Fruit fly (Drosophila melanogaster) whole organism, embryonic: ENCODE data around the gene CG33191.

ENCODE experiments used
- Adf1 ChIP-seq: fragments of 200-800 bp; sonication (Bioruptor generic); IDR thresholded peaks from 2 replicates; pipeline ENCODE4 v1.3.6; 2022; ENCODE audit warnings: missing biosample characterization, missing genetic modification characterization
- Atf3 ChIP-seq: fragments of 200-800 bp; sonication (Bioruptor generic); optimal IDR thresholded peaks from 3 replicates; lab custom pipeline; 2016; ENCODE audit warnings: missing biosample characterization, missing genetic modification characterization
- Atf6 ChIP-seq: fragments of 200-800 bp; sonication (Bioruptor generic); IDR thresholded peaks from 2 replicates; pipeline ENCODE4 v1.3.6; 2022; ENCODE audit warnings: missing biosample characterization, missing genetic modification characterization
- B-H2 ChIP-seq: fragments of 200-800 bp; sonication (Bioruptor generic); optimal IDR thresholded peaks from 2 replicates; lab custom pipeline; 2018; ENCODE audit warnings: missing biosample characterization, mild to moderate bottlenecking, missing genetic modification characterization
- BEAF-32 ChIP-seq: fragments of 200-800 bp; sonication (Bioruptor generic); optimal IDR thresholded peaks from 3 replicates; lab custom pipeline; 2017; ENCODE audit warnings: missing biosample characterization, missing genetic modification characterization, mild to moderate bottlenecking, moderate library complexity, missing genetic modification reagents
- Bteb2 ChIP-seq: fragments of 200-800 bp; sonication (Bioruptor generic); optimal IDR thresholded peaks from 2 replicates; lab custom pipeline; 2016; ENCODE audit warnings: missing biosample characterization, missing genetic modification characterization
- C15 ChIP-seq: fragments of 200-800 bp; sonication (Bioruptor generic); IDR thresholded peaks from 3 replicates; pipeline ENCODE4 v1.3.6; 2022; ENCODE audit warnings: missing biosample characterization, missing genetic modification characterization
- CG12299 ChIP-seq: fragments of 200-800 bp; sonication (Bioruptor generic); optimal IDR thresholded peaks from 2 replicates; lab custom pipeline; 2018; ENCODE audit warnings: missing biosample characterization, mild to moderate bottlenecking, missing genetic modification characterization
- CG1233 ChIP-seq: fragments of 200-800 bp; sonication (Bioruptor generic); optimal IDR thresholded peaks from 4 replicates; lab custom pipeline; 2018; ENCODE audit warnings: missing biosample characterization, mild to moderate bottlenecking, missing genetic modification characterization
- CG13287 ChIP-seq: fragments of 200-800 bp; sonication (Bioruptor generic); IDR thresholded peaks from 2 replicates; pipeline ENCODE4 v1.3.6; 2022; ENCODE audit warnings: missing biosample characterization, missing genetic modification characterization; ENCODE audit not compliant: partially characterized antibody
- CG1647 ChIP-seq: fragments of 200-800 bp; sonication (Bioruptor generic); optimal IDR thresholded peaks from 3 replicates; lab custom pipeline; 2016; ENCODE audit warnings: missing biosample characterization, missing genetic modification characterization
- CG17829 ChIP-seq: fragments of 200-800 bp; optimal IDR thresholded peaks from 2 replicates; lab custom pipeline; 2019; ENCODE audit warnings: missing biosample characterization, mild to moderate bottlenecking, missing genetic modification characterization, moderate library complexity
- CG6689 ChIP-seq: fragments of 200-800 bp; sonication (Bioruptor generic); IDR thresholded peaks from 2 replicates; pipeline ENCODE4 v1.3.6; 2022; ENCODE audit warnings: missing biosample characterization, missing genetic modification characterization
- CG7357 ChIP-seq: fragments of 200-800 bp; sonication (Bioruptor generic); IDR thresholded peaks from 3 replicates; pipeline ENCODE4 v1.3.6; 2022; ENCODE audit warnings: missing biosample characterization, missing genetic modification characterization
- CG8944 ChIP-seq: fragments of 200-800 bp; sonication (Bioruptor generic); optimal IDR thresholded peaks from 3 replicates; lab custom pipeline; 2016; ENCODE audit warnings: missing biosample characterization, missing genetic modification characterization
- CG9727 ChIP-seq: fragments of 200-800 bp; sonication (Bioruptor generic); optimal IDR thresholded peaks from 3 replicates; lab custom pipeline; 2017; ENCODE audit warnings: missing biosample characterization, mild to moderate bottlenecking, missing genetic modification characterization
- CG9876 ChIP-seq: fragments of 200-800 bp; sonication (Bioruptor generic); optimal IDR thresholded peaks from 2 replicates; lab custom pipeline; 2016; ENCODE audit warnings: missing biosample characterization, missing genetic modification characterization
- ERR ChIP-seq: fragments of 200-800 bp; sonication (Bioruptor generic); optimal IDR thresholded peaks from 2 replicates; lab custom pipeline; 2016; ENCODE audit warnings: missing biosample characterization, missing genetic modification characterization
- Kr ChIP-seq: fragments of 200-800 bp; sonication (Bioruptor generic); optimal IDR thresholded peaks from 2 replicates; lab custom pipeline; 2017; ENCODE audit warnings: missing biosample characterization, mild to moderate bottlenecking, missing genetic modification characterization
- Lhr ChIP-seq: fragments of 200-800 bp; sonication (Bioruptor generic); optimal IDR thresholded peaks from 3 replicates; lab custom pipeline; 2017; ENCODE audit warnings: mild to moderate bottlenecking, missing biosample characterization, missing genetic modification reagents, missing genetic modification characterization
- MBD-R2 ChIP-seq: fragments of 200-800 bp; sonication (Bioruptor generic); IDR thresholded peaks from 2 replicates; pipeline ENCODE4 v1.3.6; 2022; ENCODE audit warnings: missing biosample characterization, missing genetic modification characterization
- MTF-1 ChIP-seq: fragments of 200-800 bp; sonication (Bioruptor generic); optimal IDR thresholded peaks from 2 replicates; lab custom pipeline; 2018; ENCODE audit warnings: missing biosample characterization, mild to moderate bottlenecking, missing genetic modification characterization, borderline replicate concordance
- Med ChIP-seq: fragments of 200-800 bp; sonication (Bioruptor generic); peaks from one replicate; lab custom pipeline; 2016; ENCODE audit warnings: missing biosample characterization, missing genetic modification characterization, mild to moderate bottlenecking, inconsistent platforms, moderate library complexity
- Meics ChIP-seq: fragments of 200-800 bp; sonication (Bioruptor generic); optimal IDR thresholded peaks from 2 replicates; lab custom pipeline; 2017; ENCODE audit warnings: missing biosample characterization, mild to moderate bottlenecking, missing genetic modification characterization
- Mes4 ChIP-seq: fragments of 200-800 bp; sonication (Bioruptor generic); optimal IDR thresholded peaks from 2 replicates; lab custom pipeline; 2016; ENCODE audit warnings: missing biosample characterization, missing genetic modification characterization
- Oli ChIP-seq: fragments of 200-800 bp; sonication (Bioruptor generic); optimal IDR thresholded peaks from 2 replicates; lab custom pipeline; 2018; ENCODE audit warnings: missing biosample characterization, mild to moderate bottlenecking, missing genetic modification characterization, moderate library complexity
- Scr ChIP-seq: fragments of 200-800 bp; sonication (Bioruptor generic); IDR thresholded peaks from 2 replicates; pipeline ENCODE4 v1.3.6; 2022; ENCODE audit warnings: missing biosample characterization, missing genetic modification characterization; ENCODE audit not compliant: partially characterized antibody
- Sox100B ChIP-seq: fragments of 200-800 bp; sonication (Bioruptor generic); optimal IDR thresholded peaks from 3 replicates; lab custom pipeline; 2018; ENCODE audit warnings: missing biosample characterization, mild to moderate bottlenecking, missing genetic modification characterization
- Sry-δ ChIP-seq: fragments of 200-800 bp; sonication (Bioruptor generic); optimal IDR thresholded peaks from 2 replicates; lab custom pipeline; 2016; ENCODE audit warnings: missing biosample characterization, missing genetic modification characterization
- Ssrp ChIP-seq: fragments of 200-800 bp; sonication (Bioruptor generic); optimal IDR thresholded peaks from 2 replicates; lab custom pipeline; 2018; ENCODE audit warnings: missing biosample characterization, mild to moderate bottlenecking, missing genetic modification characterization, moderate library complexity
- TFAM ChIP-seq: fragments of 200-800 bp; sonication (Bioruptor generic); optimal IDR thresholded peaks from 2 replicates; lab custom pipeline; 2017; ENCODE audit warnings: missing biosample characterization, missing genetic modification characterization, inconsistent platforms
- Usf ChIP-seq: fragments of 200-800 bp; sonication (Bioruptor generic); optimal IDR thresholded peaks from 2 replicates; lab custom pipeline; 2017; ENCODE audit warnings: missing genotype, missing biosample characterization, missing genetic modification characterization
- cg ChIP-seq: fragments of 200-800 bp; sonication (Bioruptor generic); optimal IDR thresholded peaks from 3 replicates; lab custom pipeline; 2019; ENCODE audit warnings: missing biosample characterization, mild to moderate bottlenecking, missing genetic modification characterization, moderate library complexity
- crol ChIP-seq: fragments of 200-800 bp; sonication (Bioruptor generic); IDR thresholded peaks from 2 replicates; pipeline ENCODE4 v1.3.6; 2022; ENCODE audit warnings: missing biosample characterization, missing genetic modification characterization
- dan ChIP-seq: fragments of 200-800 bp; sonication (Bioruptor generic); IDR thresholded peaks from 2 replicates; pipeline ENCODE4 v1.3.6; 2022; ENCODE audit warnings: missing biosample characterization, missing genetic modification characterization
- disco-r ChIP-seq: fragments of 200-800 bp; sonication (Bioruptor generic); optimal IDR thresholded peaks from 2 replicates; lab custom pipeline; 2016; ENCODE audit warnings: missing biosample characterization, missing genetic modification characterization
- fru ChIP-seq: fragments of >200 bp; optimal IDR thresholded peaks from 2 replicates; lab custom pipeline; 2017
- gce ChIP-seq: fragments of 200-800 bp; sonication (Bioruptor generic); IDR thresholded peaks from 3 replicates; pipeline ENCODE4 v1.3.6; 2022; ENCODE audit warnings: missing biosample characterization, missing genetic modification characterization
- hkb ChIP-seq, 2 experiments: fragments of 200-800 bp in 1 of 2; fragments of >200 bp in 1 of 2; sonication (Bioruptor generic) in 1 of 2; IDR thresholded peaks in 1 of 2; optimal IDR thresholded peaks in 1 of 2; 2 replicates each; pipeline versions ENCODE4 v1.3.6 to Lab custom; 2017 to 2022; ENCODE audit warnings: missing biosample characterization in 1 of 2, missing genetic modification characterization in 1 of 2
- kah ChIP-seq: fragments of 200-800 bp; sonication (Bioruptor generic); optimal IDR thresholded peaks from 2 replicates; lab custom pipeline; 2018; ENCODE audit warnings: missing biosample characterization, mild to moderate bottlenecking, missing genetic modification characterization
- lbe ChIP-seq: fragments of 200-800 bp; sonication (Bioruptor generic); optimal IDR thresholded peaks from 2 replicates; lab custom pipeline; 2016; ENCODE audit warnings: missing biosample characterization, mild to moderate bottlenecking, missing genetic modification characterization
- luna ChIP-seq: fragments of 200-800 bp; sonication (Bioruptor generic); optimal IDR thresholded peaks from 2 replicates; lab custom pipeline; 2016; ENCODE audit warnings: missing biosample characterization, missing genetic modification characterization
- mirr ChIP-seq: fragments of 200-800 bp; sonication (Bioruptor generic); optimal IDR thresholded peaks from 3 replicates; lab custom pipeline; 2018; ENCODE audit warnings: missing biosample characterization, mild to moderate bottlenecking, missing genetic modification characterization
- pzg ChIP-seq: fragments of 200-800 bp; sonication (Bioruptor generic); optimal IDR thresholded peaks from 3 replicates; lab custom pipeline; 2018; ENCODE audit warnings: missing biosample characterization, mild to moderate bottlenecking, missing genetic modification characterization, moderate library complexity
- rib ChIP-seq: fragments of 200-800 bp; sonication (Bioruptor generic); IDR thresholded peaks from 2 replicates; pipeline ENCODE4 v1.3.6; 2022; ENCODE audit warnings: missing biosample characterization, missing genetic modification characterization
- ro ChIP-seq: fragments of 200-800 bp; sonication (Bioruptor generic); IDR thresholded peaks from 2 replicates; pipeline ENCODE4 v1.3.6; 2022; ENCODE audit warnings: missing biosample characterization, missing genetic modification characterization
- tin ChIP-seq: fragments of 200-800 bp; sonication (Bioruptor generic); optimal IDR thresholded peaks from 3 replicates; lab custom pipeline; 2016; ENCODE audit warnings: missing biosample characterization, missing genetic modification characterization
- unpg ChIP-seq: fragments of 200-800 bp; sonication (Bioruptor generic); optimal IDR thresholded peaks from 3 replicates; lab custom pipeline; 2018; ENCODE audit warnings: missing biosample characterization, mild to moderate bottlenecking, missing genetic modification characterization, moderate library complexity
- vnd ChIP-seq: fragments of 200-800 bp; sonication (Bioruptor generic); IDR thresholded peaks from 3 replicates; pipeline ENCODE4 v1.3.6; 2022; ENCODE audit warnings: missing biosample characterization, missing genetic modification characterization; ENCODE audit not compliant: partially characterized antibody
- wor ChIP-seq: fragments of 200-800 bp; sonication (Bioruptor generic); IDR thresholded peaks from 2 replicates; pipeline ENCODE4 v1.3.6; 2022; ENCODE audit warnings: missing biosample characterization, missing genetic modification characterization

The CG33191 gene

dm6 chr3R:8812342-8812966 lies 32.7 kb upstream of the CG33191 start (continued):
- TF ChIP-seq lbe (GFP tag; lab: Kevin White, UChicago): peak; percentile 4
- no peak for TF ChIP-seq Meics
- TF ChIP-seq CG1233 (GFP tag; lab: Kevin White, UChicago): no peak
- TF ChIP-seq Atf6 (GFP tag; lab: Robert Waterston, UW): no peak; the same call in 1 of the 2 replicates
- TF ChIP-seq Mes4: no peak
- peak; percentile 20 for TF ChIP-seq kah (GFP tag; lab: Kevin White, UChicago)
- TF ChIP-seq dan (GFP tag; lab: Robert Waterston, UW): no peak
- 0 out of 2 replicates have a peak, but pooled peaks have one; percentile 11 for TF ChIP-seq MBD-R2 (GFP tag; lab: Robert Waterston, UW)
- TF ChIP-seq CG13287 (GFP tag; lab: Robert Waterston, UW): no peak
- no peak; the same call in 1 of the 2 replicates for TF ChIP-seq Adf1 (GFP tag; lab: Robert Waterston, UW)
- no peak for TF ChIP-seq Sry-δ (GFP tag; lab: Kevin White, UChicago)
- TF ChIP-seq Ssrp (tag; lab: Kevin White, UChicago): peak; percentile 19
- TF ChIP-seq vnd (GFP tag; lab: Robert Waterston, UW): no peak
- no peak for TF ChIP-seq C15
- no peak for TF ChIP-seq Usf
- TF ChIP-seq ro (GFP tag; lab: Robert Waterston, UW): no peak
- no peak for TF ChIP-seq CG12299 (tag; lab: Kevin White, UChicago)
- TF ChIP-seq pzg (GFP tag; lab: Kevin White, UChicago): no peak
- TF ChIP-seq CG1647 (GFP tag; lab: Kevin White, UChicago): peak; percentile 18
- peak; percentile 36 for TF ChIP-seq CG9727
- TF ChIP-seq cg (GFP tag; lab: Kevin White, UChicago): peak; percentile 43
- no peak for TF ChIP-seq fru (lab: Kevin White, UChicago)
- no peak for TF ChIP-seq BEAF-32
- peak; percentile 16 for TF ChIP-seq Oli (tag; lab: Kevin White, UChicago)
- TF ChIP-seq Lhr (GFP tag; lab: Kevin White, UChicago): no peak
- no peak for TF ChIP-seq Scr (GFP tag; lab: Robert Waterston, UW)
- peak; percentile 19 for TF ChIP-seq tin (GFP tag; lab: Kevin White, UChicago)
- peak; percentile 11 for TF ChIP-seq CG17829
- no peak for TF ChIP-seq hkb (optimal IDR thresholded peaks at IDR 0.05; lab: Kevin White, UChicago)
- TF ChIP-seq hkb (GFP tag; IDR thresholded peaks at IDR 0.05; lab: Robert Waterston, UW): peak; percentile 64
- TF ChIP-seq disco-r (GFP tag; lab: Kevin White, UChicago): no peak
- TF ChIP-seq CG6689 (GFP tag; lab: Robert Waterston, UW): peak; percentile 73
- peak; percentile 31 for TF ChIP-seq CG8944 (GFP tag; lab: Kevin White, UChicago)
- TF ChIP-seq MTF-1 (GFP tag; lab: Kevin White, UChicago): no peak
- peak; percentile 31 for TF ChIP-seq mirr (GFP tag; lab: Kevin White, UChicago)
- peak; percentile 87 for TF ChIP-seq Med
- TF ChIP-seq crol (GFP tag; lab: Robert Waterston, UW): peak; percentile 43; the same call in 1 of the 2 replicates
- no peak for TF ChIP-seq ERR (GFP tag; lab: Kevin White, UChicago)
- no peak for TF ChIP-seq CG9876 (GFP tag; lab: Kevin White, UChicago)
- TF ChIP-seq Sox100B (GFP tag; lab: Kevin White, UChicago): no peak
- no peak for TF ChIP-seq luna
- TF ChIP-seq wor (GFP tag; lab: Robert Waterston, UW): 0 out of 2 replicates have a peak, but pooled peaks have one; percentile 14
- 0 out of 3 replicates have a peak, but pooled peaks have one; percentile 10 for TF ChIP-seq gce (GFP tag; lab: Robert Waterston, UW)
- no peak for TF ChIP-seq rib (GFP tag; lab: Robert Waterston, UW)
- no peak for TF ChIP-seq Atf3 (GFP tag; lab: Kevin White, UChicago)
- no peak for TF ChIP-seq TFAM (GFP tag; lab: Kevin White, UChicago)
- no peak for TF ChIP-seq Kr (GFP tag; lab: Kevin White, UChicago)
- no peak for TF ChIP-seq B-H2 (GFP tag; lab: Kevin White, UChicago)
- no peak for TF ChIP-seq Bteb2 (GFP tag; lab: Kevin White, UChicago)
- peak; percentile 40 for TF ChIP-seq unpg (GFP tag; lab: Kevin White, UChicago)
- TF ChIP-seq CG7357 (GFP tag; lab: Robert Waterston, UW): 0 out of 3 replicates have a peak, but pooled peaks have one; percentile 40
